Fruit fly (Drosophila melanogaster): ENCODE results near the gene cDIP.
A peak's percentile ranks its signal among the peaks of the same experiment; 100 is the strongest.

DNA sequence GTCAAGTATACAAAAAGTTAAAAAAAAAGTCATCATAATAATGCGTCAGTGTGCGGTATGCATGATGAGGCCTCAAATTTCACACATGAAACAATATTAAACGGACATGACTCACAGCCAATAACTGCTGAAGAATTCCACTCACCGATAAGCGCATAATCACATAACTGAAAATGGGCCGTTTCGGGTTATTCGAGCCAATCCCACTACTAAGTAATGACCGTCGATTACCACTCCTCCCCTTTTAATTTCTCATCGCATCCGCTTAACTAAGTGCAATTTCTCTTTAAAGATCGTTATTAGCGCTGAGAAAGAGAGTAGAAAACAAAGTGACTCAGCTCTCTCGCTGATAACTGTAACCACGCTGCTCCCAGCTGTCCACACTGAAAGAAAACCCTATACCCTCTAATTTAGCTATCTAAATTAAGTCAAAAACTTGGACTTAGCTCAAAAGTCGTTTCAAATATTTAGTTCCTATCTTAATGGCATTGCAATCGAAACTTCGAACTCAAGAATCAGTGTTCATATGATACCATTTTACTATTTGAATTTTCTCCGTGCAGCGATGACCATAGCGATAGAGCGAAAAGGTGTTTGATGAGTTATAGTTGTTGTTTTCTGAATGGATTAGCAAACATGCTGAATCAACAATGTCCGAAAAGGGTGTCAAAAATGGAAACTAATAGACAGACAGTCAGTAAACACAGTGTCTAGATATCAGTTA is 48.0 kb downstream of the cDIP start:
- TF ChIP-seq psq (GFP tag; optimal IDR thresholded peaks at IDR 0.05) (peak; percentile 36), CG32264 (GFP tag; optimal IDR thresholded peaks at IDR 0.05) (peak; percentile 61), fru (GFP tag; optimal IDR thresholded peaks at IDR 0.05) (peak; percentile 56)
